Worm (Caenorhabditis elegans) whole organism, L4/young adult: ENCODE measurements around the gene fbxb-90.

Source experiments
- W03F9.2 ChIP-seq: fragments of 150-350 bp; optimal IDR thresholded peaks from 2 replicates; lab custom pipeline; 2014; ENCODE audit warnings: missing biosample characterization, missing genetic modification characterization
- dao-5 ChIP-seq: sonication (generic microtip); optimal IDR thresholded peaks from 2 replicates; lab custom pipeline; 2016; ENCODE audit warnings: missing genotype, missing genetic modification characterization, moderate library complexity, missing compliant biosample characterization
- him-1 ChIP-seq: sonication (generic microtip); optimal IDR thresholded peaks from 2 replicates; lab custom pipeline; 2016; ENCODE audit warnings: missing genotype, missing genetic modification reagents, missing genetic modification characterization, missing compliant biosample characterization

ce11 chrII:3785257-3785656, 36.6 kb upstream of the fbxb-90 start, which contains the start of gene T24E12.1:
- TF ChIP-seq W03F9.2 (tag; lab: Kevin White, UChicago) (no peak), him-1 (no peak), dao-5 (no peak)
